Worm (Caenorhabditis elegans): ENCODE results near the gene ceh-22.

DNA sequence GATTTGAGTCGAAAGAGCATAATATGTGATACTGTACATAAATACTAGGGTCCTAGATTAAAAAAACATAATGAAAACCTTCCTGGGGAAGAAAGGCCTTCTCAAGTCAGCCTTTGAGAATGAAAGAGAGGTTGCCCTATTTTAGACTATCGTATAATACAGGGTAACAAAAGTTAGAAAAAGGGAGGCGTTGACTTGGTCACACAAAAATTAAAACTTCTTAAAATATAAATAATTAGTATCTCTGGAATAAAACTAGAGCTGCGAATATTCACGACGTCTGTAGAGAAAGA is 40.8 kb downstream of the ceh-22 start:
- no peak for TF ChIP-seq him-1 (tag; optimal IDR thresholded peaks at IDR 0.05)
- TF ChIP-seq dao-5 (tag; optimal IDR thresholded peaks at IDR 0.05) = no peak

Measured in whole organism, L4/young adult.